Fruit fly (Drosophila melanogaster) whole organism, embryonic: ENCODE data around the gene RpL28.

Experiments used
- Atf-2 ChIP-seq: fragments of 200-800 bp; sonication (Bioruptor generic); optimal IDR thresholded peaks from 2 replicates; lab custom pipeline; 2016; ENCODE audit warnings: missing biosample characterization, missing genetic modification characterization
- Awh ChIP-seq: fragments of 200-800 bp; sonication (Bioruptor generic); IDR thresholded peaks from 2 replicates; pipeline ENCODE4, ENCODE4 v1.3.6; 2022; ENCODE audit warnings: missing biosample characterization, missing genetic modification characterization
- CG11560 ChIP-seq: fragments of 200-800 bp; sonication (Bioruptor generic); IDR thresholded peaks from 3 replicates; pipeline ENCODE4 v1.3.6; 2022; ENCODE audit warnings: missing biosample characterization, missing genetic modification characterization
- CG12155 ChIP-seq: fragments of 200-800 bp; sonication (Bioruptor generic); optimal IDR thresholded peaks from 3 replicates; lab custom pipeline; 2016; ENCODE audit warnings: missing biosample characterization, missing genetic modification characterization
- CG12236 ChIP-seq: fragments of 200-800 bp; sonication (Bioruptor generic); optimal IDR thresholded peaks from 2 replicates; lab custom pipeline; 2016; ENCODE audit warnings: missing biosample characterization, missing genetic modification characterization
- CG13424 ChIP-seq: fragments of 200-800 bp; sonication (Bioruptor generic); optimal IDR thresholded peaks from 2 replicates; lab custom pipeline; 2019; ENCODE audit warnings: missing biosample characterization, mild to moderate bottlenecking, missing genetic modification characterization, moderate library complexity
- CG14014 ChIP-seq: fragments of 200-800 bp; sonication (Bioruptor generic); IDR thresholded peaks from 2 replicates; pipeline ENCODE4 v1.3.6; 2022; ENCODE audit warnings: missing biosample characterization, missing genetic modification characterization
- CG15479 ChIP-seq: fragments of 200-800 bp; sonication (Bioruptor generic); optimal IDR thresholded peaks from 3 replicates; lab custom pipeline; 2019; ENCODE audit warnings: missing biosample characterization, mild to moderate bottlenecking, missing genetic modification characterization, moderate library complexity
- CG15514 ChIP-seq: fragments of 200-800 bp; sonication (Bioruptor generic); optimal IDR thresholded peaks from 3 replicates; lab custom pipeline; 2017; ENCODE audit warnings: missing biosample characterization, missing genetic modification characterization, mild to moderate bottlenecking, moderate library complexity, missing genetic modification reagents
- CG16813 ChIP-seq: fragments of 200-800 bp; sonication (Bioruptor generic); IDR thresholded peaks from 3 replicates; pipeline ENCODE4 v1.3.6; 2022; ENCODE audit warnings: missing biosample characterization, missing genetic modification characterization; ENCODE audit not compliant: partially characterized antibody
- CG17359 ChIP-seq: fragments of 200-800 bp; sonication (Bioruptor generic); optimal IDR thresholded peaks from 3 replicates; lab custom pipeline; 2018; ENCODE audit warnings: missing biosample characterization, mild to moderate bottlenecking, missing genetic modification characterization, moderate library complexity
- CG17361 ChIP-seq: fragments of 200-800 bp; sonication (Bioruptor generic); IDR thresholded peaks from 3 replicates; pipeline ENCODE4 v1.3.6; 2022; ENCODE audit warnings: missing biosample characterization, missing genetic modification characterization
- CG18764 ChIP-seq: fragments of 200-800 bp; sonication (Bioruptor generic); optimal IDR thresholded peaks from 3 replicates; lab custom pipeline; 2016; ENCODE audit warnings: missing biosample characterization, missing genetic modification characterization
- CG30020 ChIP-seq: fragments of 200-800 bp; optimal IDR thresholded peaks from 2 replicates; lab custom pipeline; 2019; ENCODE audit warnings: missing biosample characterization, mild to moderate bottlenecking, missing genetic modification characterization, moderate library complexity
- CG4328 ChIP-seq: fragments of 200-800 bp; sonication (Bioruptor generic); optimal IDR thresholded peaks from 3 replicates; lab custom pipeline; 2017; ENCODE audit warnings: missing biosample characterization, missing genetic modification reagents, missing genetic modification characterization
- CG7556 ChIP-seq: fragments of 200-800 bp; sonication (Bioruptor generic); optimal IDR thresholded peaks from 2 replicates; lab custom pipeline; 2017; ENCODE audit warnings: missing biosample characterization, mild to moderate bottlenecking, missing genetic modification characterization
- CG7745 ChIP-seq: fragments of 200-800 bp; sonication (Bioruptor generic); optimal IDR thresholded peaks from 2 replicates; lab custom pipeline; 2018; ENCODE audit warnings: missing biosample characterization, mild to moderate bottlenecking, missing genetic modification characterization, moderate library complexity
- CG7963 ChIP-seq: fragments of 200-800 bp; sonication (Bioruptor generic); IDR thresholded peaks from 3 replicates; pipeline ENCODE4 v1.3.6; 2022; ENCODE audit warnings: missing biosample characterization, missing genetic modification characterization; ENCODE audit not compliant: partially characterized antibody
- CG8944 ChIP-seq: fragments of 200-800 bp; sonication (Bioruptor generic); optimal IDR thresholded peaks from 3 replicates; lab custom pipeline; 2016; ENCODE audit warnings: missing biosample characterization, missing genetic modification characterization
- CG9215 ChIP-seq: fragments of 200-800 bp; sonication (Bioruptor generic); IDR thresholded peaks from 2 replicates; pipeline ENCODE4 v1.3.6; 2022; ENCODE audit warnings: missing biosample characterization, missing genetic modification characterization
- CG9817 ChIP-seq: fragments of 200-800 bp; sonication (Bioruptor generic); optimal IDR thresholded peaks from 2 replicates; lab custom pipeline; 2018; ENCODE audit warnings: missing biosample characterization, mild to moderate bottlenecking, missing genetic modification characterization, moderate library complexity
- CG9932 ChIP-seq: fragments of 200-800 bp; sonication (Bioruptor generic); IDR thresholded peaks from 2 replicates; pipeline ENCODE4 v1.3.6; 2022; ENCODE audit warnings: missing biosample characterization, missing genetic modification characterization
- D ChIP-seq, 2 experiments: fragments of 200-800 bp in 1 of 2; fragments of >200 bp in 1 of 2; sonication (Bioruptor generic) in 1 of 2; optimal IDR thresholded peaks; 2 replicates in 1 of 2; 3 replicates in 1 of 2; lab custom pipeline; 2017; ENCODE audit warnings: mild to moderate bottlenecking in 1 of 2, missing biosample characterization in 1 of 2, missing genetic modification characterization in 1 of 2, missing genetic modification reagents in 1 of 2
- Dbx ChIP-seq: fragments of 200-800 bp; sonication (Bioruptor generic); IDR thresholded peaks from 3 replicates; pipeline ENCODE4 v1.3.6; 2022; ENCODE audit warnings: missing biosample characterization, missing genetic modification characterization
- Dek ChIP-seq: fragments of 200-800 bp; sonication (Bioruptor generic); optimal IDR thresholded peaks from 3 replicates; lab custom pipeline; 2019; ENCODE audit warnings: missing biosample characterization, mild to moderate bottlenecking, missing genetic modification characterization, moderate library complexity
- Drgx ChIP-seq: fragments of 200-800 bp; sonication (Bioruptor generic); IDR thresholded peaks from 2 replicates; pipeline ENCODE4 v1.3.6; 2022; ENCODE audit warnings: missing biosample characterization, missing genetic modification characterization
- E2f2 ChIP-seq: fragments of 200-800 bp; sonication (Bioruptor generic); IDR thresholded peaks from 2 replicates; pipeline ENCODE4 v1.3.6; 2022; ENCODE audit warnings: missing biosample characterization, missing genetic modification characterization
- Ets97D ChIP-seq: fragments of 200-800 bp; sonication (Bioruptor generic); optimal IDR thresholded peaks from 3 replicates; lab custom pipeline; 2016; ENCODE audit warnings: missing biosample characterization, missing genetic modification characterization
- Hmr ChIP-seq: fragments of 200-800 bp; sonication (Bioruptor generic); optimal IDR thresholded peaks from 3 replicates; lab custom pipeline; 2017; ENCODE audit warnings: mild to moderate bottlenecking, missing biosample characterization, missing genetic modification reagents, missing genetic modification characterization
- PHDP ChIP-seq: fragments of 200-800 bp; sonication (Bioruptor generic); optimal IDR thresholded peaks from 3 replicates; lab custom pipeline; 2018; ENCODE audit warnings: missing biosample characterization, mild to moderate bottlenecking, missing genetic modification characterization, moderate library complexity
- Sox100B ChIP-seq: fragments of 200-800 bp; sonication (Bioruptor generic); optimal IDR thresholded peaks from 3 replicates; lab custom pipeline; 2018; ENCODE audit warnings: missing biosample characterization, mild to moderate bottlenecking, missing genetic modification characterization
- TFAM ChIP-seq: fragments of 200-800 bp; sonication (Bioruptor generic); optimal IDR thresholded peaks from 2 replicates; lab custom pipeline; 2017; ENCODE audit warnings: missing biosample characterization, missing genetic modification characterization, inconsistent platforms
- Xrp1 ChIP-seq: fragments of 200-800 bp; sonication (Bioruptor generic); IDR thresholded peaks from 2 replicates; pipeline ENCODE4 v1.3.6; 2022; ENCODE audit warnings: missing biosample characterization, missing genetic modification characterization
- bab2 ChIP-seq: fragments of 200-800 bp; sonication (Bioruptor generic); optimal IDR thresholded peaks from 2 replicates; lab custom pipeline; 2016; ENCODE audit warnings: missing biosample characterization, missing genetic modification characterization
- caup ChIP-seq: fragments of 200-800 bp; sonication (Bioruptor generic); optimal IDR thresholded peaks from 3 replicates; lab custom pipeline; 2017; ENCODE audit warnings: missing biosample characterization, mild to moderate bottlenecking, missing genetic modification characterization, moderate library complexity; ENCODE audit not compliant: severe bottlenecking
- corto ChIP-seq: fragments of 200-800 bp; sonication (Bioruptor generic); optimal IDR thresholded peaks from 2 replicates; lab custom pipeline; 2016; ENCODE audit warnings: missing biosample characterization, mild to moderate bottlenecking, missing genetic modification characterization, moderate library complexity
- dan ChIP-seq: fragments of 200-800 bp; sonication (Bioruptor generic); IDR thresholded peaks from 2 replicates; pipeline ENCODE4 v1.3.6; 2022; ENCODE audit warnings: missing biosample characterization, missing genetic modification characterization
- h ChIP-seq: fragments of >200 bp; optimal IDR thresholded peaks from 2 replicates; lab custom pipeline; 2017
- hkb ChIP-seq, 2 experiments: fragments of 200-800 bp in 1 of 2; fragments of >200 bp in 1 of 2; sonication (Bioruptor generic) in 1 of 2; IDR thresholded peaks in 1 of 2; optimal IDR thresholded peaks in 1 of 2; 2 replicates each; pipeline versions ENCODE4 v1.3.6 to Lab custom; 2017 to 2022; ENCODE audit warnings: missing biosample characterization in 1 of 2, missing genetic modification characterization in 1 of 2
- jing ChIP-seq: fragments of 200-800 bp; sonication (Bioruptor generic); optimal IDR thresholded peaks from 2 replicates; lab custom pipeline; 2018; ENCODE audit warnings: missing biosample characterization, mild to moderate bottlenecking, missing genetic modification characterization
- mirr ChIP-seq: fragments of 200-800 bp; sonication (Bioruptor generic); optimal IDR thresholded peaks from 3 replicates; lab custom pipeline; 2018; ENCODE audit warnings: missing biosample characterization, mild to moderate bottlenecking, missing genetic modification characterization
- org-1 ChIP-seq: fragments of 200-800 bp; sonication (Bioruptor generic); optimal IDR thresholded peaks from 2 replicates; lab custom pipeline; 2017; ENCODE audit warnings: missing biosample characterization, missing genetic modification characterization
- phol ChIP-seq: fragments of 200-800 bp; sonication (Bioruptor generic); optimal IDR thresholded peaks from 3 replicates; lab custom pipeline; 2018; ENCODE audit warnings: missing biosample characterization, mild to moderate bottlenecking, missing genetic modification characterization, moderate library complexity
- scrt ChIP-seq: fragments of 200-800 bp; sonication (Bioruptor generic); optimal IDR thresholded peaks from 2 replicates; lab custom pipeline; 2018; ENCODE audit warnings: missing biosample characterization, mild to moderate bottlenecking, missing genetic modification characterization, moderate library complexity
- slou ChIP-seq: fragments of 200-800 bp; sonication (Bioruptor generic); optimal IDR thresholded peaks from 3 replicates; lab custom pipeline; 2016; ENCODE audit warnings: missing biosample characterization, missing genetic modification characterization
- tup ChIP-seq: fragments of 200-800 bp; sonication (Bioruptor generic); optimal IDR thresholded peaks from 2 replicates; lab custom pipeline; 2016; ENCODE audit warnings: missing biosample characterization, mild to moderate bottlenecking, missing genetic modification characterization, moderate library complexity
- usp ChIP-seq: fragments of >200 bp; optimal IDR thresholded peaks from 2 replicates; lab custom pipeline; 2017; ENCODE audit warnings: missing biosample characterization, missing genetic modification characterization
- yki ChIP-seq: fragments of >200 bp; optimal IDR thresholded peaks from 3 replicates; lab custom pipeline; 2018

Gene RpL28

DNA sequence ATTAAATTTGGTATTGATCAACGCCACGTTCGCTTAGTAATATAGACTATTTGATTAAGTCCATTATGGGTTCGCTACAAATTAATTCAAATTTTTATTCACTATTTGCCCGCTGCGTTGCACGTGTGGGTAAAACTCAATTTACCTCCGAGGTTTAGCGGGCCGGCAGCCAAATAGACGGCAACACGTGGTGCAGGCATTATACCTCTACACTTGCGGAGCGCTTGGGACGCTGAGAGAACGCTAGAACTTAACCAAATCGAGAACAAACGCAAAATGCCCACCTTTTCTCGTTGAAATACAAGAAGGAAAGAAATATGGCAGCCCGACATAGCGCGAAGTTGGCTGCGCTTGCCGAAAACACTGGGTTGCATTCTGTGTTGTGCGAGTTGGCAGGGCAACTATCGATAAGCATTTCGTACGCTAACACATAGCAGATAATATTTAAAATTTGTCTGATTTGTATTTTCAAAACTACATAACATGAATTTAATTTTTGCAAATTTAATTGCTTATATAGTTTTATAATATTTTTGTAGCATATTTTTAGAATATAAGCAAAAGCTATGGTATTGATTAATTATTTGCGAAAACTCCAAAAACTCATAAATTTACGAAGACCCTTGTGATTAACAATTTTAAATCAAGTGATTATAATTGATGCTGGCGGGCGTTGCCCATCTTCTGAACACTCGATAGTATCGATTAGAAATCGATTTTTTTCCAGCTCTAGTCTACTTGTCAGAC is at the start of gene RpL28, which contains the start of gene eIF1 (continued):
- TF ChIP-seq Awh (GFP tag; lab: Robert Waterston, UW) (peak; percentile 86), CG7963 (GFP tag; lab: Robert Waterston, UW) (peak; percentile 45; the same call in 1 of the 3 replicates), h (lab: Kevin White, UChicago) (no peak), Drgx (GFP tag; lab: Robert Waterston, UW) (no peak), CG15514 (GFP tag; lab: Kevin White, UChicago) (peak; percentile 92), CG7556 (GFP tag; lab: Kevin White, UChicago) (peak; percentile 85), CG16813 (GFP tag; lab: Robert Waterston, UW) (peak; percentile 85), CG12155 (peak; percentile 83), yki (no peak), CG30020 (tag; lab: Kevin White, UChicago) (peak; percentile 85), corto (GFP tag; lab: Kevin White, UChicago) (peak; percentile 40), CG18764 (GFP tag; lab: Kevin White, UChicago) (peak; percentile 88), hkb (optimal IDR thresholded peaks at IDR 0.05; lab: Kevin White, UChicago) (no peak), hkb (GFP tag; IDR thresholded peaks at IDR 0.05; lab: Robert Waterston, UW) (peak; percentile 80), CG13424 (tag; lab: Kevin White, UChicago) (peak; percentile 76), scrt (peak; percentile 86), jing (GFP tag; lab: Kevin White, UChicago) (no peak), Hmr (GFP tag; lab: Kevin White, UChicago) (peak; percentile 96), CG9215 (GFP tag; lab: Robert Waterston, UW) (peak; percentile 83), caup (GFP tag; lab: Kevin White, UChicago) (peak; percentile 98), CG9817 (peak; percentile 88), Sox100B (peak; percentile 93), CG15479 (GFP tag; lab: Kevin White, UChicago) (peak; percentile 49), Ets97D (GFP tag; lab: Kevin White, UChicago) (peak; percentile 99), CG7745 (peak; percentile 40), org-1 (GFP tag; lab: Kevin White, UChicago) (peak; percentile 86), tup (GFP tag; lab: Kevin White, UChicago) (peak; percentile 78), CG14014 (GFP tag; lab: Robert Waterston, UW) (peak; percentile 73), dan (GFP tag; lab: Robert Waterston, UW) (no peak), CG8944 (peak; percentile 81), bab2 (GFP tag; lab: Kevin White, UChicago) (peak; percentile 78), Dbx (GFP tag; lab: Robert Waterston, UW) (peak; percentile 90), CG9932 (GFP tag; lab: Robert Waterston, UW) (peak; percentile 89), PHDP (peak; percentile 84), CG12236 (GFP tag; lab: Kevin White, UChicago) (peak; percentile 85), TFAM (GFP tag; lab: Kevin White, UChicago) (peak; percentile 83), Atf-2 (peak; percentile 81), usp (GFP tag; lab: Kevin White, UChicago) (no peak), slou (GFP tag; lab: Kevin White, UChicago) (peak; percentile 91), mirr (GFP tag; lab: Kevin White, UChicago) (peak; percentile 94), CG17361 (GFP tag; lab: Robert Waterston, UW) (peak; percentile 96), CG17359 (tag; lab: Kevin White, UChicago) (peak; percentile 86), E2f2 (GFP tag; lab: Robert Waterston, UW) (peak; percentile 73), Xrp1 (peak; percentile 39; the same call in 1 of the 2 replicates), phol (tag; lab: Kevin White, UChicago) (peak; percentile 99), CG4328 (peak; percentile 92), Dek (tag; lab: Kevin White, UChicago) (peak; percentile 76), D (optimal IDR thresholded peaks at IDR 0.05; lab: Kevin White, UChicago) (no peak), D (GFP tag; optimal IDR thresholded peaks at IDR 0.05; lab: Kevin White, UChicago) (peak; percentile 90), CG11560 (peak; percentile 71; the same call in 2 of the 3 replicates)
